Worm (Caenorhabditis elegans) whole organism, mixed stage, embryonic: ENCODE data around the gene oac-57.

Source experiments
- blmp-1 ChIP-seq: fragments of 150-350 bp; optimal IDR thresholded peaks from 2 replicates; lab custom pipeline; 2014; ENCODE audit warnings: missing biosample characterization, missing genetic modification characterization
- elt-3 ChIP-seq: fragments of 150-350 bp; optimal IDR thresholded peaks from 2 replicates; lab custom pipeline; 2014; ENCODE audit warnings: missing biosample characterization, missing genetic modification characterization
- lin-13 ChIP-seq: fragments of 150-350 bp; optimal IDR thresholded peaks from 2 replicates; lab custom pipeline; 2014; ENCODE audit warnings: missing biosample characterization, missing genetic modification characterization
- mep-1 ChIP-seq: fragments of 150-350 bp; optimal IDR thresholded peaks from 2 replicates; lab custom pipeline; 2017; ENCODE audit warnings: missing biosample characterization, missing genetic modification reagents, missing genetic modification characterization, inconsistent platforms
- nhr-28 ChIP-seq: fragments of 150-350 bp; optimal IDR thresholded peaks from 2 replicates; lab custom pipeline; 2014; ENCODE audit warnings: missing biosample characterization, missing genetic modification characterization
- pha-4 ChIP-seq: fragments of 150-350 bp; optimal IDR thresholded peaks from 2 replicates; lab custom pipeline; 2018; ENCODE audit warnings: missing biosample characterization, missing genetic modification reagents, missing genetic modification characterization
- snpc-4 ChIP-seq: fragments of 150-350 bp; optimal IDR thresholded peaks from 2 replicates; lab custom pipeline; 2014; ENCODE audit warnings: missing biosample characterization, missing genetic modification characterization
- unc-39 ChIP-seq: fragments of 150-350 bp; optimal IDR thresholded peaks from 2 replicates; lab custom pipeline; 2014; ENCODE audit warnings: missing biosample characterization, missing genetic modification characterization
- unc-62 ChIP-seq: fragments of 150-350 bp; optimal IDR thresholded peaks from 2 replicates; lab custom pipeline; 2014; ENCODE audit warnings: missing biosample characterization, missing genetic modification reagents, missing genetic modification characterization
- ztf-11 ChIP-seq: fragments of 150-350 bp; optimal IDR thresholded peaks from 2 replicates; lab custom pipeline; 2014; ENCODE audit warnings: missing biosample characterization, missing genetic modification characterization

ce11 chrIV:12302885-12303284 lies 4.7 kb downstream of the oac-57 start:
- TF ChIP-seq nhr-28 (tag; lab: Kevin White, UChicago) (no peak), elt-3 (tag; lab: Kevin White, UChicago) (no peak), mep-1 (no peak), unc-62 (no peak), unc-39 (tag; lab: Kevin White, UChicago) (no peak), blmp-1 (tag; lab: Kevin White, UChicago) (no peak), ztf-11 (tag; lab: Kevin White, UChicago) (no peak), lin-13 (tag; lab: Kevin White, UChicago) (no peak), pha-4 (tag; lab: Kevin White, UChicago) (no peak), snpc-4 (no peak)
